Worm (Caenorhabditis elegans): ENCODE measurements around the gene F53F1.3.

ce11 chrV:13401669-13402068 is 6.4 kb upstream of the F53F1.3 start:
- TF ChIP-seq hsf-1 (GFP tag; IDR thresholded peaks at IDR 0.05) (no peak), dpl-1 (GFP tag; optimal IDR thresholded peaks at IDR 0.05) (no peak), pha-4 (tag; optimal IDR thresholded peaks at IDR 0.05) (no peak)

All from whole organism, young adult.